Worm (Caenorhabditis elegans): ENCODE data around the gene rgef-1.
A peak's percentile ranks its signal among the peaks of the same experiment; 100 is the strongest.

Gene rgef-1

DNA sequence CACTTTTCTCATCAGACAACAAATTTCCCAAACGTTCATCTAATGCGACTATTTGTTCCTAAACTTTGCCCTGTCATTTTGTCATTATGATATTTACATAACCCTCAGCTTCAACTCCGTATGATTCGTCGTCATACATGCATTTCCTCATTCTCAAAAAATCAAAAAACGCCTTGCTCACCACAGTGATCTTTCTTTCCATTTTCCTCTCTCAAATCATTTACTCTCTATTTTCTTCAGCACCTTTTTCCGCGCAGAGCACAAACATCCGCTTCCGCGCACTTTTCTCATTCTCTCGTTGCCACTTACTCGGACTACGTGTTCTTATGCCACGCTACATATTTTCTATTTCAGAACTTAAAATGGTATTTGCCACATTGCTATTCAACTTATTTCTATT lies 15.5 kb upstream of the rgef-1 start, which contains the start of gene F25B3.2:
Gene F25B3.2, plus strand, starts transcription at position 301 of the 400 bp plus-strand sequence.
- no peak for TF ChIP-seq eor-1 (tag; optimal IDR thresholded peaks at IDR 0.05)
- TF ChIP-seq aly-2 (tag; optimal IDR thresholded peaks at IDR 0.05), result no peak
- no peak for TF ChIP-seq ceh-28 (tag; optimal IDR thresholded peaks at IDR 0.05)
- TF ChIP-seq ama-1 (optimal IDR thresholded peaks at IDR 0.05), result no peak
- TF ChIP-seq hmg-11 (tag; optimal IDR thresholded peaks at IDR 0.05), result no peak
- TF ChIP-seq unc-62 (GFP tag; optimal IDR thresholded peaks at IDR 0.05), result no peak
- no peak for TF ChIP-seq snpc-4 (tag; optimal IDR thresholded peaks at IDR 0.05)
- TF ChIP-seq ztf-11 (tag; optimal IDR thresholded peaks at IDR 0.05), result no peak
- no peak for TF ChIP-seq fkh-10 (GFP tag; optimal IDR thresholded peaks at IDR 0.05)
- TF ChIP-seq ceh-82 (tag; optimal IDR thresholded peaks at IDR 0.05), result no peak
- TF ChIP-seq nhr-28 (tag; optimal IDR thresholded peaks at IDR 0.05), result no peak
- no peak for TF ChIP-seq lsy-12 (tag; optimal IDR thresholded peaks at IDR 0.05)

DNA sequence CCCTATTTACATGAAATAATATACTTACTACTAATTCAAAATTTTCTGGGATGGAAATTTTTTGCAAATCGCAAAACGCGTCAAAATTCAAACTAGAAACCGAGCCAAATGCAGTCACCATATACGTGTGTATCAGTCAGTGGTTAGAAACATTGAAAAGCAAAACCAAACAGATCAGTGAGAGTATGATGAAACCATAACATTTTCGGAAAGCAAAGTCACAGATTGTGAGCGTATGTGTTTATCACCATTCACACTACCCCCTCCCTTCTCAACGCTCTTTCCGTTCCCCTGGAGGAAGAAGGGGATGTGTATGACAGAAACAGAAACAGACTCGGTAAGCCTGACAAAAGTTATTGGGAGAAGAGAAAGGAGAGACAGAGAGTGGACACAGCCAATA lies 10.2 kb upstream of the rgef-1 start:
- TF ChIP-seq ceh-28 (tag; optimal IDR thresholded peaks at IDR 0.05) (no peak), lin-15B (tag; optimal IDR thresholded peaks at IDR 0.05) (no peak), eor-1 (tag; optimal IDR thresholded peaks at IDR 0.05) (no peak), skn-1 (tag; optimal IDR thresholded peaks at IDR 0.05) (no peak), fkh-10 (GFP tag; optimal IDR thresholded peaks at IDR 0.05) (no peak), nhr-11 (tag; optimal IDR thresholded peaks at IDR 0.05) (no peak), egl-5 (tag; optimal IDR thresholded peaks at IDR 0.05) (no peak), nhr-43 (tag; optimal IDR thresholded peaks at IDR 0.05; ENCODE audit: poor library complexity, severe bottlenecking) (no peak), ama-1 (optimal IDR thresholded peaks at IDR 0.05) (no peak), nhr-23 (tag; optimal IDR thresholded peaks at IDR 0.05) (no peak), nhr-77 (tag; optimal IDR thresholded peaks at IDR 0.05) (no peak), snpc-4 (tag; optimal IDR thresholded peaks at IDR 0.05) (no peak), lsy-12 (tag; optimal IDR thresholded peaks at IDR 0.05) (no peak), nhr-67 (tag; optimal IDR thresholded peaks at IDR 0.05) (no peak), hmg-11 (tag; optimal IDR thresholded peaks at IDR 0.05) (no peak), daf-12 (tag; optimal IDR thresholded peaks at IDR 0.05) (no peak), ztf-4 (tag; optimal IDR thresholded peaks at IDR 0.05) (no peak), sea-2 (GFP tag; optimal IDR thresholded peaks at IDR 0.05) (no peak)

DNA sequence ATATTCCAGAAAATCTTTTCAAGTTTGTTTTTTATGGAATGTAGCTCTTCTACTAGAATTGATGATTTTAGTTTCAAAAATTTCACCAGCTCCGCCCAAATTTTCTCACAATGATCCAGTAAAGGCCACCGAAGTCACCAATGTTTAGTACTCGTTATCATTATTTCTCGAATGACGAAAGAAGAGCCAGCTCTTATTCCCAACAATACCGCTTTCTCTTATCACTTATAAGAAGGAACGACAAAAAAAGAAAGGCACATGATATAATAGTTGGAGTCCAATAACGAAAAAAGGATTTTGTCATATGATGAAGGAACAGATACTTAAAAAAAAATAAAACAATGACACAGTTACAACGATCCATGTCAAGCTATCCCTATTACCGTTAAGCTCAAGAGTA lies 9.6 kb upstream of the rgef-1 start:
- peak; percentile 36 for TF ChIP-seq elt-2 (tag; optimal IDR thresholded peaks at IDR 0.05)
- no peak for TF ChIP-seq nhr-28 (tag; optimal IDR thresholded peaks at IDR 0.05)

DNA sequence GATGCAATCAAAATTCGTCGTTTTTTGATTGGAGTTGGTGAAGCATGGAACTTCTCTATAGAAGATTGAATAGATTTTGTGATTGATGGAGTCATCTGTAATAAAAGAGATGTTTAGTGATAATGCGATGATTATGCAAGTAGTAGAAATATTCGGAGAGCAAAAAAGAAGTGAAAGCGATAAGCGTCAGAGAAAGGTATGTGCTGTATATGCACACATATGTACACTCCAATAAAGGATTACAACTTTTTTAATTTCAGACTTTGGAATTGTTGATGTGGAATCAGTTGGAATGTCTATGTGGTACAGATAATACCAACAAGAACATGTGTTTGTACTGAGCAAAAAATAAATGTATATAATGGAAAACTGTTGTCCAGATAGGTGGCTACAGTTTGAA lies 8.7 kb upstream of the rgef-1 start, which contains the start of gene F25B3.5:
Gene F25B3.5, minus strand, starts transcription at position 101 of the 400 bp plus-strand sequence.
- TF ChIP-seq ama-1 (optimal IDR thresholded peaks at IDR 0.05), result no peak
- TF ChIP-seq aly-2 (tag; optimal IDR thresholded peaks at IDR 0.05), result no peak
- TF ChIP-seq mml-1 (tag; optimal IDR thresholded peaks at IDR 0.05), result no peak
- no peak for TF ChIP-seq sea-2 (GFP tag; optimal IDR thresholded peaks at IDR 0.05)

DNA sequence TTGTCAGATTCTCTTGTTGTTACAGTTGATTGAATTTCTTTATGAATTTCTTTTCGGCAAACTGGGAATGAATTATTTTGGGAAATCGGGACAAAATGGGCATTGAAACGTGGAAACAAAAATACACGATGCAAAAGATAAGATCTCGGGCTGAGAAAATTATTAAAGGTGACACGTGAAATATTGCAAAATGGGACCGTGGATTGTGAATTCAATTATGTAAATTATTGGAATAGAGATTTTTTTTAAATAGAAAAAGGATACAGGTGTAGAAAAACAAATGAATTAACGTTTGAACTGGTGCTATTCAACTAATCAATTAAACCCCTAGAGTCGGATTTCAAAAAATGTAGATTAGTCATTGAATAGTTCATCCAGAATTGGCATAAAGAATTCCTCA lies 7.2 kb upstream of the rgef-1 start, which contains the start of gene F25B3.4:
Gene F25B3.4, minus strand, starts transcription at position 101 of the 400 bp plus-strand sequence.
- TF ChIP-seq ama-1 (optimal IDR thresholded peaks at IDR 0.05) (no peak), egl-5 (tag; optimal IDR thresholded peaks at IDR 0.05) (no peak), pqm-1 (tag; optimal IDR thresholded peaks at IDR 0.05) (no peak), R02D3.7 (tag; optimal IDR thresholded peaks at IDR 0.05) (no peak), lin-15B (tag; optimal IDR thresholded peaks at IDR 0.05) (no peak)

DNA sequence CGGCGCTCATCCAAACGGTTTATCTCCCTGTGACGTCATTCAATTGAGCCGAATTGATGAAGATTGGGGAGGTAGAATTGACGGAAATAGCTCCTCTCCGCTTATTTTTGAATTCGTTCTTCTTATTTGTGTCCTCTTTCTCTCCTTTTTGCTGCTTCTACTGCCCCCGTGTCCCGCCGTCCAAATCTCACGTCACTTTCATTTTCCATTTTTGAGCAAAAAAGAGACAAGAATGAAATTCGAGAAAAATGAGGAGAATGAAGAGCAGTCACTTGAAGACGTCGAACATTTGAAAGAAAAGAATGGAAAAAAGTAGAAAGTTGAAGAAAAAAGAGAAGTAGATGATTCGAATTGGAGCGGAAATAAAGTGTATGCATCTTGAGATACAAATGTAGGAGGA lies 2.1 kb upstream of the rgef-1 start:
- peak; percentile 25 for TF ChIP-seq nfya-1 (tag; optimal IDR thresholded peaks at IDR 0.05; ENCODE audit: insufficient read depth)
- TF ChIP-seq fkh-2 (tag; optimal IDR thresholded peaks at IDR 0.05), result no peak
- TF ChIP-seq nhr-237 (tag; optimal IDR thresholded peaks at IDR 0.05), result no peak
- TF ChIP-seq fkh-10 (GFP tag; optimal IDR thresholded peaks at IDR 0.05), result peak; percentile 66
- no peak for TF ChIP-seq pha-4 (tag; optimal IDR thresholded peaks at IDR 0.05)

DNA sequence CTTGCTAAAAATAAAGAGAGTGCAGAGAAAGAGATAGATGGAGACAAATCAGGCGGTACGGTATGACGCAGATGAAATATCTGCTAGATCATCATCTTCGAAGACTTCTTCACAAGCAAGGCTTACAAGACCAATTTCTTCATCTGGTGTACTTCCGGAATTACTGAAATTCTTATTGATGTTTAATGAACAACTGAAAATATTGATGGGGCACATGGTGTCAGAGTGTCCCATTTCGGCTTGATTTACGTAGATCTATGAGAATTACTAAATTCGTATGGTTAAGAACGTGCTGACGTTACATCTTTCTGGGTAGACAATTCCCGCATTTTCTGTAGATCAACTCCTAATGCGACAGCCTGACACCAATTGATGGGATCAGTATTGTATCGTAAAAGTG lies 4.8 kb downstream of the rgef-1 start:
- TF ChIP-seq fkh-10 (GFP tag; optimal IDR thresholded peaks at IDR 0.05), result no peak

Measured in whole organism, L3 larva.